Fruit fly (Drosophila melanogaster) whole organism, embryonic: ENCODE measurements around the gene CG31189.

Experiments
- Blimp-1 ChIP-seq: fragments of 200-800 bp; sonication (Bioruptor generic); optimal IDR thresholded peaks from 3 replicates; lab custom pipeline; 2018; ENCODE audit warnings: missing biosample characterization, missing genetic modification characterization, mild to moderate bottlenecking, moderate library complexity, missing genetic modification reagents
- CG10321 ChIP-seq: fragments of 200-800 bp; sonication (Bioruptor generic); IDR thresholded peaks from 2 replicates; pipeline ENCODE4 v1.3.6; 2022; ENCODE audit warnings: missing biosample characterization, missing genetic modification characterization
- CG1233 ChIP-seq: fragments of 200-800 bp; sonication (Bioruptor generic); optimal IDR thresholded peaks from 4 replicates; lab custom pipeline; 2018; ENCODE audit warnings: missing biosample characterization, mild to moderate bottlenecking, missing genetic modification characterization
- CG12659 ChIP-seq: fragments of 200-800 bp; sonication (Bioruptor generic); optimal IDR thresholded peaks from 3 replicates; lab custom pipeline; 2017; ENCODE audit warnings: mild to moderate bottlenecking, missing biosample characterization, missing genetic modification reagents, missing genetic modification characterization
- CG12769 ChIP-seq: fragments of 200-800 bp; sonication (Bioruptor generic); optimal IDR thresholded peaks from 2 replicates; lab custom pipeline; 2019; ENCODE audit warnings: missing biosample characterization, mild to moderate bottlenecking, missing genetic modification characterization, moderate library complexity
- CG1832 ChIP-seq: fragments of 200-800 bp; sonication (Bioruptor generic); optimal IDR thresholded peaks from 2 replicates; lab custom pipeline; 2017; ENCODE audit warnings: missing biosample characterization, mild to moderate bottlenecking, missing genetic modification characterization, inconsistent platforms
- CG18599 ChIP-seq: fragments of 200-800 bp; sonication (Bioruptor generic); optimal IDR thresholded peaks from 3 replicates; lab custom pipeline; 2017; ENCODE audit warnings: missing biosample characterization, missing genetic modification characterization, mild to moderate bottlenecking, moderate library complexity, missing genetic modification reagents
- CG33213 ChIP-seq: fragments of 200-800 bp; sonication (Bioruptor generic); optimal IDR thresholded peaks from 3 replicates; lab custom pipeline; 2016; ENCODE audit warnings: missing biosample characterization, missing genetic modification characterization
- CG5245 ChIP-seq: fragments of 200-800 bp; sonication (Bioruptor generic); optimal IDR thresholded peaks from 3 replicates; lab custom pipeline; 2016; ENCODE audit warnings: missing biosample characterization, missing genetic modification characterization
- CG6765 ChIP-seq: fragments of 200-800 bp; sonication (Bioruptor generic); optimal IDR thresholded peaks from 3 replicates; lab custom pipeline; 2017; ENCODE audit warnings: missing biosample characterization, mild to moderate bottlenecking, missing genetic modification characterization
- CG9817 ChIP-seq: fragments of 200-800 bp; sonication (Bioruptor generic); optimal IDR thresholded peaks from 2 replicates; lab custom pipeline; 2018; ENCODE audit warnings: missing biosample characterization, mild to moderate bottlenecking, missing genetic modification characterization, moderate library complexity
- E2f1 ChIP-seq: fragments of 200-800 bp; sonication (Bioruptor generic); IDR thresholded peaks from 2 replicates; pipeline ENCODE4 v1.3.6; 2022; ENCODE audit warnings: missing biosample characterization, missing genetic modification characterization
- Ets65A ChIP-seq: fragments of 200-800 bp; sonication (Bioruptor generic); peaks from one replicate; lab custom pipeline; 2016; ENCODE audit warnings: missing biosample characterization, missing genetic modification characterization
- Hr39 ChIP-seq: fragments of >200 bp; optimal IDR thresholded peaks from 2 replicates; lab custom pipeline; 2017
- Lim3 ChIP-seq: fragments of 200-800 bp; sonication (Bioruptor generic); IDR thresholded peaks from 2 replicates; pipeline ENCODE4 v1.3.6; 2022; ENCODE audit warnings: missing biosample characterization, missing genetic modification characterization
- Med ChIP-seq: fragments of 200-800 bp; sonication (Bioruptor generic); peaks from one replicate; lab custom pipeline; 2016; ENCODE audit warnings: missing biosample characterization, missing genetic modification characterization, mild to moderate bottlenecking, inconsistent platforms, moderate library complexity
- Mes4 ChIP-seq: fragments of 200-800 bp; sonication (Bioruptor generic); optimal IDR thresholded peaks from 2 replicates; lab custom pipeline; 2016; ENCODE audit warnings: missing biosample characterization, missing genetic modification characterization
- Pdp1 ChIP-seq, 2 experiments: fragments of 200-800 bp; sonication (Bioruptor generic); optimal IDR thresholded peaks; 3 replicates each; lab custom pipeline; 2016; ENCODE audit warnings: missing biosample characterization in 2 of 2, missing genetic modification characterization in 2 of 2, mild to moderate bottlenecking in 1 of 2, moderate library complexity in 1 of 2
- Sox102F ChIP-seq: fragments of 200-800 bp; sonication (Bioruptor generic); optimal IDR thresholded peaks from 2 replicates; lab custom pipeline; 2018; ENCODE audit warnings: missing biosample characterization, mild to moderate bottlenecking, missing genetic modification characterization, moderate library complexity
- Spps ChIP-seq: fragments of 200-800 bp; sonication (Bioruptor generic); optimal IDR thresholded peaks from 2 replicates; lab custom pipeline; 2018; ENCODE audit warnings: missing biosample characterization, mild to moderate bottlenecking, missing genetic modification characterization
- ato ChIP-seq: fragments of 200-800 bp; sonication (Bioruptor generic); IDR thresholded peaks from 2 replicates; pipeline ENCODE4 v1.3.6; 2022; ENCODE audit warnings: missing biosample characterization, missing genetic modification characterization; ENCODE audit not compliant: partially characterized antibody
- chinmo ChIP-seq: fragments of 200-800 bp; sonication (Bioruptor generic); IDR thresholded peaks from 4 replicates; pipeline ENCODE4 v1.3.6; 2022; ENCODE audit warnings: missing biosample characterization, missing genetic modification characterization; ENCODE audit not compliant: partially characterized antibody
- ci ChIP-seq: fragments of 200-800 bp; sonication (Bioruptor generic); IDR thresholded peaks from 3 replicates; pipeline ENCODE4 v1.3.6; 2022; ENCODE audit warnings: missing biosample characterization, missing genetic modification characterization
- corto ChIP-seq: fragments of 200-800 bp; sonication (Bioruptor generic); optimal IDR thresholded peaks from 2 replicates; lab custom pipeline; 2016; ENCODE audit warnings: missing biosample characterization, mild to moderate bottlenecking, missing genetic modification characterization, moderate library complexity
- ems ChIP-seq: fragments of 200-800 bp; sonication (Bioruptor generic); optimal IDR thresholded peaks from 3 replicates; lab custom pipeline; 2016; ENCODE audit warnings: missing biosample characterization, missing genetic modification characterization
- fd3F ChIP-seq: fragments of 200-800 bp; sonication (Bioruptor generic); optimal IDR thresholded peaks from 2 replicates; lab custom pipeline; 2018; ENCODE audit warnings: missing biosample characterization, mild to moderate bottlenecking, missing genetic modification characterization, moderate library complexity
- gfzf ChIP-seq: fragments of 200-800 bp; sonication (Bioruptor generic); optimal IDR thresholded peaks from 2 replicates; lab custom pipeline; 2016; ENCODE audit warnings: missing biosample characterization, mild to moderate bottlenecking, missing genetic modification characterization, moderate library complexity
- gt ChIP-seq: fragments of 200-800 bp; sonication (Bioruptor generic); IDR thresholded peaks from 2 replicates; pipeline ENCODE4 v1.3.6; 2022; ENCODE audit warnings: missing biosample characterization, missing genetic modification characterization
- jigr1 ChIP-seq: fragments of 200-800 bp; sonication (Bioruptor generic); IDR thresholded peaks from 3 replicates; pipeline ENCODE4 v1.3.6; 2022; ENCODE audit warnings: missing biosample characterization, missing genetic modification characterization
- kah ChIP-seq: fragments of 200-800 bp; sonication (Bioruptor generic); optimal IDR thresholded peaks from 2 replicates; lab custom pipeline; 2018; ENCODE audit warnings: missing biosample characterization, mild to moderate bottlenecking, missing genetic modification characterization
- knrl ChIP-seq: fragments of 200-800 bp; sonication (Bioruptor generic); IDR thresholded peaks from 3 replicates; pipeline ENCODE4 v1.3.6; 2022; ENCODE audit warnings: missing biosample characterization, missing genetic modification characterization; ENCODE audit not compliant: partially characterized antibody
- lov ChIP-seq, 2 experiments: fragments of 200-800 bp in 1 of 2; fragments of >200 bp in 1 of 2; sonication (Bioruptor generic) in 1 of 2; IDR thresholded peaks in 1 of 2; optimal IDR thresholded peaks in 1 of 2; 2 replicates in 1 of 2; 3 replicates in 1 of 2; pipeline versions ENCODE4 v1.3.6 to Lab custom; 2017 to 2022; ENCODE audit warnings: missing biosample characterization in 1 of 2, missing genetic modification characterization in 1 of 2
- p53 ChIP-seq: fragments of 200-800 bp; sonication (Bioruptor generic); optimal IDR thresholded peaks from 2 replicates; lab custom pipeline; 2016; ENCODE audit warnings: missing biosample characterization, missing genetic modification characterization
- phol ChIP-seq: fragments of 200-800 bp; sonication (Bioruptor generic); optimal IDR thresholded peaks from 3 replicates; lab custom pipeline; 2018; ENCODE audit warnings: missing biosample characterization, mild to moderate bottlenecking, missing genetic modification characterization, moderate library complexity
- row ChIP-seq: fragments of 200-800 bp; sonication (Bioruptor generic); IDR thresholded peaks from 3 replicates; pipeline ENCODE4 v1.3.6; 2022; ENCODE audit warnings: missing biosample characterization, missing genetic modification characterization
- sd ChIP-seq: fragments of 200-800 bp; sonication (Bioruptor generic); optimal IDR thresholded peaks from 3 replicates; lab custom pipeline; 2018; ENCODE audit warnings: missing biosample characterization, mild to moderate bottlenecking, missing genetic modification characterization, moderate library complexity
- sug ChIP-seq: fragments of 200-800 bp; optimal IDR thresholded peaks from 2 replicates; lab custom pipeline; 2019; ENCODE audit warnings: missing biosample characterization, mild to moderate bottlenecking, missing genetic modification characterization, moderate library complexity
- tna ChIP-seq: fragments of 200-800 bp; sonication (Bioruptor generic); IDR thresholded peaks from 2 replicates; pipeline ENCODE4 v1.3.6; 2022; ENCODE audit warnings: missing biosample characterization, missing genetic modification characterization; ENCODE audit not compliant: partially characterized antibody
- tx ChIP-seq: fragments of 200-800 bp; sonication (Bioruptor generic); optimal IDR thresholded peaks from 2 replicates; lab custom pipeline; 2016; ENCODE audit warnings: missing biosample characterization, missing genetic modification characterization
- unpg ChIP-seq: fragments of 200-800 bp; sonication (Bioruptor generic); optimal IDR thresholded peaks from 3 replicates; lab custom pipeline; 2018; ENCODE audit warnings: missing biosample characterization, mild to moderate bottlenecking, missing genetic modification characterization, moderate library complexity
- wdn ChIP-seq: fragments of 200-800 bp; sonication (Bioruptor generic); IDR thresholded peaks from 2 replicates; pipeline ENCODE4 v1.3.6; 2022; ENCODE audit warnings: missing biosample characterization, missing genetic modification characterization
- zf30C ChIP-seq: fragments of 200-800 bp; sonication (Bioruptor generic); optimal IDR thresholded peaks from 3 replicates; lab custom pipeline; 2018; ENCODE audit warnings: missing biosample characterization, mild to moderate bottlenecking, missing genetic modification characterization
- zfh2 ChIP-seq: fragments of 200-800 bp; sonication (Bioruptor generic); optimal IDR thresholded peaks from 2 replicates; lab custom pipeline; 2016; ENCODE audit warnings: missing biosample characterization, missing genetic modification characterization

The CG31189 gene

DNA sequence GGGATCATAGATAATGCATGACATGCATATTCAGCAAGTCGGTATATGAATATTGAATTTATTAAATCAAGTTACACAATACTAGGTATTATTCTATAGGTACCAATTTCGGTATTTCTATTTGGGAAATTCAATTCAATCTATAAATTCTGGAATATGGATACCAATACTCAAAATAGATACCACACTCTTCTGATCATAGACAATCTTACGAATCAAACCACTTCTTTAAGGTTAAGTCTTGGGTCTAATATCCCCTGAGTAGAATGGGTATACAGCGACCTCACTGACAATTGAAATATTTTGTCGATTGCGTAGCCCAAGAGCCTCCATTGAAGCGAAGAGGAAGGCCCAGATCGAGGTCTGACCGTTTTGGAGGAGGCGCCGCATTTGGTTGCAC, 47.2 kb upstream of the CG31189 start (continued):
- TF ChIP-seq CG12659 (GFP tag; lab: Kevin White, UChicago) (peak; percentile 7), jigr1 (GFP tag; lab: Robert Waterston, UW) (no peak), Lim3 (no peak), ems (GFP tag; lab: Kevin White, UChicago) (no peak), ci (GFP tag; lab: Robert Waterston, UW) (0 out of 3 replicates have a peak, but pooled peaks have one; percentile 46), row (GFP tag; lab: Robert Waterston, UW) (peak; percentile 41; the same call in 2 of the 3 replicates), Spps (tag; lab: Kevin White, UChicago) (no peak), sug (no peak), sd (tag; lab: Kevin White, UChicago) (peak; percentile 16), unpg (GFP tag; lab: Kevin White, UChicago) (peak; percentile 31), kah (GFP tag; lab: Kevin White, UChicago) (no peak), Sox102F (GFP tag; lab: Kevin White, UChicago) (peak; percentile 56), CG18599 (GFP tag; lab: Kevin White, UChicago) (no peak), p53 (no peak), knrl (no peak), CG6765 (GFP tag; lab: Kevin White, UChicago) (no peak), CG12769 (tag; lab: Kevin White, UChicago) (peak; percentile 20)

DNA sequence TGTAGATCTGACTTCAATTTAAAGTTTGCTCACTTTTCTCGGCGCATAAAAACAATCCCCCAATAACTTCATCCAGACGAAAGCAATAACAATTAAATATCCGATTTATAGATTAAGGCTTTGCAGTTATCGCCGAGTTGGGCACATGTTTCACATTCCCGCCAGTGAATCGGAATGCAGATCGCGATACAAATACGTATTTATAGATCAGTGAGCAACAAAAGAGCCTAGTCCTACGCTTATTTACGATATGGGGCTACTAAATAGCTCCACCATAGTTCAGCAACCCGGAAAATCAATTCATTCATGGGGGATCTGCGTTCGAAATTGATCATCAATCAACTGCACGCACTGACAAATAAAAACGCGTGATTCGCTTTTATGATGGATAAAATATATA, 46.4 kb upstream of the CG31189 start:
- TF ChIP-seq sd (tag; lab: Kevin White, UChicago), result peak; percentile 76
- TF ChIP-seq zfh2 (GFP tag; lab: Kevin White, UChicago), result no peak

DNA sequence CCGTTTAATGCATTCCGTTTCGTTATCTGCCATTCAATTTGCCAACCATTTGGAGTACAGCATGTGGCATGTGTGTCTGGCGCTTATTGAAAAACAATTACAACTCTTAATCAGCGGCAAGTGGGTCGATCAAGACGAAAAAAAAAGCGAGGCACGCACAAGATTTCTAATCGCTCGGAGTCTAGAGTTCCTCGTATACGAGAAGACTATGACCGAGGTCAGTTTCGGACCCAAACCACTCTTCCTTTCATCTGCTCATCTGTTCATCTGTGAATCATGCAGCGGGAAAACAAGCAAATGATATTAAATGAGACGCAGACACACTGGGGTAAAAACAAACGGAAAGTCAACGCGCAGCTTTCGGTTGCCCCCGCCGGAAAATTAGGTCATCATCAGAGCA, 45.9 kb upstream of the CG31189 start:
- TF ChIP-seq Blimp-1 (peak; percentile 60), wdn (GFP tag; lab: Robert Waterston, UW) (no peak), tx (no peak), chinmo (GFP tag; lab: Robert Waterston, UW) (0 out of 4 replicates have a peak, but pooled peaks have one; percentile 36), phol (tag; lab: Kevin White, UChicago) (no peak), CG12769 (tag; lab: Kevin White, UChicago) (peak; percentile 45), CG5245 (GFP tag; lab: Kevin White, UChicago) (no peak)

- TF ChIP-seq Hr39 (lab: Kevin White, UChicago), result no peak
- peak; percentile 51 for TF ChIP-seq Med (GFP tag; lab: Kevin White, UChicago)
- TF ChIP-seq sd (tag; lab: Kevin White, UChicago), result peak; percentile 7
- TF ChIP-seq CG33213 (GFP tag; lab: Kevin White, UChicago), result no peak
- TF ChIP-seq phol (tag; lab: Kevin White, UChicago), result no peak
- no peak for TF ChIP-seq E2f1 (GFP tag; lab: Robert Waterston, UW)
- TF ChIP-seq lov (optimal IDR thresholded peaks at IDR 0.05; lab: Kevin White, UChicago), result no peak
- no peak for TF ChIP-seq lov (GFP tag; IDR thresholded peaks at IDR 0.05; lab: Robert Waterston, UW)
- peak; percentile 51 for TF ChIP-seq CG12769 (tag; lab: Kevin White, UChicago)
- no peak for TF ChIP-seq CG9817 (tag; lab: Kevin White, UChicago)
- no peak for TF ChIP-seq gfzf (GFP tag; lab: Kevin White, UChicago)
- TF ChIP-seq ato (GFP tag; lab: Robert Waterston, UW), result 0 out of 2 replicates have a peak, but pooled peaks have one; percentile 16
- TF ChIP-seq Mes4 (GFP tag; lab: Kevin White, UChicago), result no peak
- TF ChIP-seq CG1832 (GFP tag; lab: Kevin White, UChicago), result no peak
- TF ChIP-seq Ets65A (GFP tag; lab: Kevin White, UChicago), result peak; percentile 77
- no peak for TF ChIP-seq gt (GFP tag; lab: Robert Waterston, UW)
- no peak for TF ChIP-seq corto (GFP tag; lab: Kevin White, UChicago)
- TF ChIP-seq CG1233 (GFP tag; lab: Kevin White, UChicago), result no peak
- no peak for TF ChIP-seq CG10321 (GFP tag; lab: Robert Waterston, UW)
- no peak for TF ChIP-seq zf30C
- TF ChIP-seq tna (GFP tag; lab: Robert Waterston, UW), result no peak
- no peak for TF ChIP-seq fd3F (GFP tag; lab: Kevin White, UChicago)
- TF ChIP-seq ci (GFP tag; lab: Robert Waterston, UW), result 0 out of 3 replicates have a peak, but pooled peaks have one; percentile 36
- no peak for TF ChIP-seq CG12659 (GFP tag; lab: Kevin White, UChicago)
- TF ChIP-seq Pdp1 (GFP tag; optimal IDR thresholded peaks at IDR 0.05; lab: Kevin White, UChicago), result peak in 1 of 2 experiments; percentile 80
Observed at dm6 chr3R:21090230-21091021, 44.8 kb upstream of the CG31189 start.
